Worm (Caenorhabditis elegans) whole organism, mixed stage, embryonic: Measurements from ENCODE around the gene spe-39.

Experiments used
- blmp-1 ChIP-seq: fragments of 150-350 bp; optimal IDR thresholded peaks from 2 replicates; lab custom pipeline; 2014; ENCODE audit warnings: missing biosample characterization, missing genetic modification characterization
- lsy-2 ChIP-seq: fragments of 150-350 bp; optimal IDR thresholded peaks from 2 replicates; lab custom pipeline; 2014; ENCODE audit warnings: missing biosample characterization, missing genetic modification characterization
- mab-5 ChIP-seq: fragments of 150-350 bp; optimal IDR thresholded peaks from 2 replicates; lab custom pipeline; 2014; ENCODE audit warnings: missing biosample characterization, missing genetic modification characterization

ce11 chrV:6751493-6752100 is 33.7 kb upstream of the spe-39 start:
- no peak for TF ChIP-seq blmp-1 (tag; lab: Kevin White, UChicago)
- TF ChIP-seq lsy-2 (tag; lab: Kevin White, UChicago): no peak
- TF ChIP-seq mab-5: no peak
